Worm (Caenorhabditis elegans): Measurements from ENCODE around the gene C18A3.7.
A peak's percentile ranks its signal among the peaks of the same experiment; 100 is the strongest.

DNA sequence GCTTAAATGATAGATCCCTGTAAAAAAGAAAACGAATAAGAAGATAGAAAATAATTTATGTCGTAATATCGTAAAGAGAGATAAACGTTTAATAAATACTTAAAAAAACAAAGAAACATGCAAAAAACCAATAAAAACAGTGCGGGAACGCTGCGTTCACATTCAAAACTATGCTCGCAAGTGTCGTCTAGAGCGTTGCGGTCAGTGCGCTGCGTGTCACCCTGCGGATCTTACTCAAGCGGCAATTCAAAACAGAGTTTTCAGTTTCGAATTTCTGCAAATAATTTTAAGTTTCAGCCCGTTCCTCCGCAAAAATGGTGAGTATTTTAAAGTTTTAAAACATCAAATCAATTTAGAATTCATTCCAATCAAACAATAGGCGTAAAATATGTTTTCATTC lies 15.4 kb downstream of the C18A3.7 start, which contains the start of the genes tiar-1 and lelo-4:
- TF ChIP-seq him-1 (tag; optimal IDR thresholded peaks at IDR 0.05) (peak; percentile 35), dao-5 (tag; optimal IDR thresholded peaks at IDR 0.05) (no peak), W03F9.2 (tag; optimal IDR thresholded peaks at IDR 0.05) (peak; percentile 74)
